Fruit fly (Drosophila melanogaster) whole organism, embryonic: ENCODE results near the gene LpR2.

Experiments
- Abd-B ChIP-seq: fragments of 200-800 bp; sonication (Bioruptor generic); optimal IDR thresholded peaks from 2 replicates; lab custom pipeline; 2018; ENCODE audit warnings: missing biosample characterization, mild to moderate bottlenecking, missing genetic modification characterization, moderate library complexity
- Atf-2 ChIP-seq: fragments of 200-800 bp; sonication (Bioruptor generic); optimal IDR thresholded peaks from 2 replicates; lab custom pipeline; 2016; ENCODE audit warnings: missing biosample characterization, missing genetic modification characterization
- BEAF-32 ChIP-seq: fragments of 200-800 bp; sonication (Bioruptor generic); optimal IDR thresholded peaks from 3 replicates; lab custom pipeline; 2017; ENCODE audit warnings: missing biosample characterization, missing genetic modification characterization, mild to moderate bottlenecking, moderate library complexity, missing genetic modification reagents
- CG10147 ChIP-seq: fragments of 200-800 bp; sonication (Bioruptor generic); optimal IDR thresholded peaks from 2 replicates; lab custom pipeline; 2019; ENCODE audit warnings: missing biosample characterization, mild to moderate bottlenecking, missing genetic modification characterization, moderate library complexity
- CG10366 ChIP-seq: fragments of 200-800 bp; sonication (Bioruptor generic); IDR thresholded peaks from 2 replicates; pipeline ENCODE4 v1.3.6; 2022; ENCODE audit warnings: missing biosample characterization, missing genetic modification characterization
- CG10979 ChIP-seq: fragments of 200-800 bp; sonication (Bioruptor generic); optimal IDR thresholded peaks from 2 replicates; lab custom pipeline; 2018; ENCODE audit warnings: missing biosample characterization, mild to moderate bottlenecking, missing genetic modification characterization, moderate library complexity
- CG12769 ChIP-seq: fragments of 200-800 bp; sonication (Bioruptor generic); optimal IDR thresholded peaks from 2 replicates; lab custom pipeline; 2019; ENCODE audit warnings: missing biosample characterization, mild to moderate bottlenecking, missing genetic modification characterization, moderate library complexity
- CG13123 ChIP-seq: fragments of 200-800 bp; sonication (Bioruptor generic); optimal IDR thresholded peaks from 2 replicates; lab custom pipeline; 2016; ENCODE audit warnings: missing biosample characterization, missing genetic modification characterization
- CG17568 ChIP-seq: fragments of 200-800 bp; sonication (Bioruptor generic); optimal IDR thresholded peaks from 2 replicates; lab custom pipeline; 2018; ENCODE audit warnings: missing biosample characterization, mild to moderate bottlenecking, missing genetic modification characterization, moderate library complexity
- CG2712 ChIP-seq: fragments of 200-800 bp; optimal IDR thresholded peaks from 3 replicates; lab custom pipeline; 2019; ENCODE audit warnings: missing biosample characterization, mild to moderate bottlenecking, missing genetic modification characterization, moderate library complexity
- CG3281 ChIP-seq: fragments of 200-800 bp; sonication (Bioruptor generic); optimal IDR thresholded peaks from 3 replicates; lab custom pipeline; 2017; ENCODE audit warnings: missing biosample characterization, mild to moderate bottlenecking, missing genetic modification characterization
- CG43689 ChIP-seq: fragments of 200-800 bp; sonication (Bioruptor generic); IDR thresholded peaks from 2 replicates; pipeline ENCODE4 v1.3.6; 2022; ENCODE audit warnings: missing biosample characterization, missing genetic modification characterization
- CG4404 ChIP-seq: fragments of 200-800 bp; sonication (Bioruptor generic); IDR thresholded peaks from 2 replicates; pipeline ENCODE4 v1.3.6; 2022; ENCODE audit warnings: missing biosample characterization, missing genetic modification characterization
- CG4707 ChIP-seq: fragments of 200-800 bp; sonication (Bioruptor generic); optimal IDR thresholded peaks from 2 replicates; lab custom pipeline; 2018; ENCODE audit warnings: missing biosample characterization, mild to moderate bottlenecking, missing genetic modification characterization, moderate library complexity
- CG7271 ChIP-seq: fragments of 200-800 bp; sonication (Bioruptor generic); optimal IDR thresholded peaks from 2 replicates; lab custom pipeline; 2018; ENCODE audit warnings: missing biosample characterization, mild to moderate bottlenecking, missing genetic modification characterization, moderate library complexity
- CG8290 ChIP-seq, 3 experiments: fragments of 200-800 bp; sonication (Bioruptor generic); optimal IDR thresholded peaks; 2 replicates each; lab custom pipeline; 2016 to 2019; ENCODE audit warnings: missing biosample characterization in 3 of 3, missing genetic modification characterization in 3 of 3, mild to moderate bottlenecking in 2 of 3, moderate library complexity in 1 of 3
- CoRest ChIP-seq: fragments of 200-800 bp; sonication (Bioruptor generic); optimal IDR thresholded peaks from 3 replicates; lab custom pipeline; 2018; ENCODE audit warnings: missing biosample characterization, mild to moderate bottlenecking, missing genetic modification characterization, moderate library complexity
- D19A ChIP-seq: fragments of 200-800 bp; optimal IDR thresholded peaks from 3 replicates; lab custom pipeline; 2019; ENCODE audit warnings: missing biosample characterization, mild to moderate bottlenecking, missing genetic modification characterization, moderate library complexity
- Doc2 ChIP-seq: fragments of 200-800 bp; sonication (Bioruptor generic); IDR thresholded peaks from 2 replicates; pipeline ENCODE4 v1.3.6; 2022; ENCODE audit warnings: missing biosample characterization, missing genetic modification characterization
- ERR ChIP-seq: fragments of 200-800 bp; sonication (Bioruptor generic); optimal IDR thresholded peaks from 2 replicates; lab custom pipeline; 2016; ENCODE audit warnings: missing biosample characterization, missing genetic modification characterization
- H2.0 ChIP-seq: fragments of 200-800 bp; sonication (Bioruptor generic); IDR thresholded peaks from 2 replicates; pipeline ENCODE4 v1.3.6; 2022; ENCODE audit warnings: missing biosample characterization, missing genetic modification characterization
- Hey ChIP-seq: fragments of 200-800 bp; sonication (Bioruptor generic); optimal IDR thresholded peaks from 3 replicates; lab custom pipeline; 2018; ENCODE audit warnings: missing biosample characterization, mild to moderate bottlenecking, missing genetic modification characterization
- Hmx ChIP-seq: fragments of 200-800 bp; sonication (Bioruptor generic); optimal IDR thresholded peaks from 2 replicates; lab custom pipeline; 2016; ENCODE audit warnings: missing biosample characterization, missing genetic modification characterization
- NFAT ChIP-seq: fragments of 200-800 bp; sonication (Bioruptor generic); IDR thresholded peaks from 2 replicates; pipeline ENCODE4 v1.3.6; 2022; ENCODE audit warnings: missing biosample characterization, missing genetic modification characterization
- Oaz ChIP-seq: fragments of 200-800 bp; sonication (Bioruptor generic); IDR thresholded peaks from 2 replicates; pipeline ENCODE4 v1.3.6; 2022; ENCODE audit warnings: missing biosample characterization, missing genetic modification characterization
- Oli ChIP-seq: fragments of 200-800 bp; sonication (Bioruptor generic); optimal IDR thresholded peaks from 2 replicates; lab custom pipeline; 2018; ENCODE audit warnings: missing biosample characterization, mild to moderate bottlenecking, missing genetic modification characterization, moderate library complexity
- Optix ChIP-seq: fragments of 200-800 bp; sonication (Bioruptor generic); IDR thresholded peaks from 3 replicates; pipeline ENCODE4 v1.3.6; 2022; ENCODE audit warnings: missing biosample characterization, missing genetic modification characterization
- cato ChIP-seq: fragments of 200-800 bp; sonication (Bioruptor generic); optimal IDR thresholded peaks from 2 replicates; lab custom pipeline; 2016; ENCODE audit warnings: missing biosample characterization, missing genetic modification characterization, borderline replicate concordance
- chinmo ChIP-seq: fragments of 200-800 bp; sonication (Bioruptor generic); IDR thresholded peaks from 4 replicates; pipeline ENCODE4 v1.3.6; 2022; ENCODE audit warnings: missing biosample characterization, missing genetic modification characterization; ENCODE audit not compliant: partially characterized antibody
- cwo ChIP-seq: fragments of 200-800 bp; sonication (Bioruptor generic); optimal IDR thresholded peaks from 3 replicates; lab custom pipeline; 2017; ENCODE audit warnings: missing biosample characterization, missing genetic modification characterization, mild to moderate bottlenecking, moderate library complexity, missing genetic modification reagents
- en ChIP-seq: fragments of 200-800 bp; sonication (Bioruptor generic); optimal IDR thresholded peaks from 2 replicates; lab custom pipeline; 2016; ENCODE audit warnings: missing biosample characterization, missing genetic modification characterization
- gfzf ChIP-seq: fragments of 200-800 bp; sonication (Bioruptor generic); optimal IDR thresholded peaks from 2 replicates; lab custom pipeline; 2016; ENCODE audit warnings: missing biosample characterization, mild to moderate bottlenecking, missing genetic modification characterization, moderate library complexity
- ham ChIP-seq: fragments of 200-800 bp; sonication (Bioruptor generic); IDR thresholded peaks from 2 replicates; pipeline ENCODE4 v1.3.6; 2022; ENCODE audit warnings: missing biosample characterization, missing genetic modification characterization
- hb ChIP-seq: fragments of 200-800 bp; sonication (Bioruptor generic); IDR thresholded peaks from 3 replicates; pipeline ENCODE4 v1.3.6; 2022; ENCODE audit warnings: missing biosample characterization, missing genetic modification characterization; ENCODE audit not compliant: partially characterized antibody
- inv ChIP-seq: fragments of 200-800 bp; sonication (Bioruptor generic); IDR thresholded peaks from 2 replicates; pipeline ENCODE4 v1.3.6; 2022; ENCODE audit warnings: missing biosample characterization, missing genetic modification characterization; ENCODE audit not compliant: partially characterized antibody
- jigr1 ChIP-seq: fragments of 200-800 bp; sonication (Bioruptor generic); IDR thresholded peaks from 3 replicates; pipeline ENCODE4 v1.3.6; 2022; ENCODE audit warnings: missing biosample characterization, missing genetic modification characterization
- pum ChIP-seq: fragments of 200-800 bp; sonication (Bioruptor generic); optimal IDR thresholded peaks from 2 replicates; lab custom pipeline; 2016; ENCODE audit warnings: missing biosample characterization, missing genetic modification characterization
- pzg ChIP-seq: fragments of 200-800 bp; sonication (Bioruptor generic); optimal IDR thresholded peaks from 3 replicates; lab custom pipeline; 2018; ENCODE audit warnings: missing biosample characterization, mild to moderate bottlenecking, missing genetic modification characterization, moderate library complexity
- ranshi ChIP-seq: fragments of 200-800 bp; sonication (Bioruptor generic); IDR thresholded peaks from 2 replicates; pipeline ENCODE4 v1.3.6; 2022; ENCODE audit warnings: missing biosample characterization, missing genetic modification characterization
- rib ChIP-seq: fragments of 200-800 bp; sonication (Bioruptor generic); IDR thresholded peaks from 2 replicates; pipeline ENCODE4 v1.3.6; 2022; ENCODE audit warnings: missing biosample characterization, missing genetic modification characterization
- run ChIP-seq: fragments of 200-800 bp; sonication (Bioruptor generic); optimal IDR thresholded peaks from 3 replicates; lab custom pipeline; 2018; ENCODE audit warnings: missing biosample characterization, mild to moderate bottlenecking, missing genetic modification characterization
- shn ChIP-seq: fragments of 200-800 bp; sonication (Bioruptor generic); optimal IDR thresholded peaks from 3 replicates; lab custom pipeline; 2016; ENCODE audit warnings: missing biosample characterization, missing genetic modification characterization
- sisA ChIP-seq: fragments of 200-800 bp; sonication (Bioruptor generic); IDR thresholded peaks from 2 replicates; pipeline ENCODE4 v1.3.6; 2022; ENCODE audit warnings: missing biosample characterization, missing genetic modification characterization
- sob ChIP-seq: fragments of 200-800 bp; sonication (Bioruptor generic); IDR thresholded peaks from 2 replicates; pipeline ENCODE4 v1.3.6; 2022; ENCODE audit warnings: missing biosample characterization, missing genetic modification characterization
- stwl ChIP-seq: fragments of 200-800 bp; sonication (Bioruptor generic); optimal IDR thresholded peaks from 3 replicates; lab custom pipeline; 2018; ENCODE audit warnings: missing biosample characterization, mild to moderate bottlenecking, missing genetic modification characterization, moderate library complexity
- tap ChIP-seq: fragments of 200-800 bp; optimal IDR thresholded peaks from 3 replicates; lab custom pipeline; 2019; ENCODE audit warnings: missing biosample characterization, mild to moderate bottlenecking, missing genetic modification characterization, moderate library complexity
- tna ChIP-seq: fragments of 200-800 bp; sonication (Bioruptor generic); IDR thresholded peaks from 2 replicates; pipeline ENCODE4 v1.3.6; 2022; ENCODE audit warnings: missing biosample characterization, missing genetic modification characterization; ENCODE audit not compliant: partially characterized antibody
- unc-4 ChIP-seq: fragments of 200-800 bp; sonication (Bioruptor generic); IDR thresholded peaks from 2 replicates; pipeline ENCODE4 v1.3.6; 2022; ENCODE audit warnings: missing biosample characterization, missing genetic modification characterization; ENCODE audit not compliant: partially characterized antibody
- zfh2 ChIP-seq: fragments of 200-800 bp; sonication (Bioruptor generic); optimal IDR thresholded peaks from 2 replicates; lab custom pipeline; 2016; ENCODE audit warnings: missing biosample characterization, missing genetic modification characterization

The LpR2 gene

dm6 chr3R:25652066-25652720, 88.1 kb downstream of the LpR2 start (continued):
- no peak for TF ChIP-seq BEAF-32
- no peak for TF ChIP-seq unc-4
- no peak for TF ChIP-seq CG4404 (GFP tag; lab: Robert Waterston, UW)
- no peak for TF ChIP-seq CG2712 (tag; lab: Kevin White, UChicago)
- TF ChIP-seq Doc2, result no peak
- no peak for TF ChIP-seq hb (GFP tag; lab: Robert Waterston, UW)
- no peak for TF ChIP-seq en (GFP tag; lab: Kevin White, UChicago)
- TF ChIP-seq sisA, result no peak
- TF ChIP-seq tap (tag; lab: Kevin White, UChicago), result no peak
- TF ChIP-seq gfzf (GFP tag; lab: Kevin White, UChicago), result peak; percentile 30
- TF ChIP-seq CG7271 (tag; lab: Kevin White, UChicago), result no peak
- TF ChIP-seq tna (GFP tag; lab: Robert Waterston, UW), result 0 out of 2 replicates have a peak, but pooled peaks have one; percentile 17
- TF ChIP-seq CG43689 (GFP tag; lab: Robert Waterston, UW), result no peak
- TF ChIP-seq CG10366 (GFP tag; lab: Robert Waterston, UW), result no peak
- TF ChIP-seq CG12769 (tag; lab: Kevin White, UChicago), result no peak
- TF ChIP-seq CG10979 (tag; lab: Kevin White, UChicago), result no peak
- no peak for TF ChIP-seq rib (GFP tag; lab: Robert Waterston, UW)
- TF ChIP-seq inv (GFP tag; lab: Robert Waterston, UW), result no peak
- peak; percentile 82; the same call in 3 of the 4 replicates for TF ChIP-seq chinmo (GFP tag; lab: Robert Waterston, UW)
- TF ChIP-seq Oaz (GFP tag; lab: Robert Waterston, UW), result no peak
- TF ChIP-seq ERR, result peak; percentile 25
- no peak for TF ChIP-seq shn (GFP tag; lab: Kevin White, UChicago)
- peak; percentile 29 for TF ChIP-seq pzg (GFP tag; lab: Kevin White, UChicago)
- no peak for TF ChIP-seq CG3281 (GFP tag; lab: Kevin White, UChicago)
- TF ChIP-seq D19A, result no peak
- no peak for TF ChIP-seq stwl (tag; lab: Kevin White, UChicago)
- no peak for TF ChIP-seq run
- TF ChIP-seq Optix, result no peak
- TF ChIP-seq CG17568 (GFP tag; lab: Kevin White, UChicago), result no peak
- no peak for TF ChIP-seq Atf-2 (GFP tag; lab: Kevin White, UChicago)
- no peak for TF ChIP-seq Hmx (GFP tag; lab: Kevin White, UChicago)
- no peak for TF ChIP-seq CG4707 (GFP tag; lab: Kevin White, UChicago)
- no peak for TF ChIP-seq CG13123 (GFP tag; lab: Kevin White, UChicago)
- TF ChIP-seq pum, result no peak
- no peak for TF ChIP-seq zfh2 (GFP tag; lab: Kevin White, UChicago)
- no peak for TF ChIP-seq cato
- 0 out of 2 replicates have a peak, but pooled peaks have one; percentile 23 for TF ChIP-seq sob (GFP tag; lab: Robert Waterston, UW)
- no peak for TF ChIP-seq CoRest
- peak; percentile 61 for TF ChIP-seq Abd-B (GFP tag; lab: Kevin White, UChicago)
- TF ChIP-seq CG8290 (GFP tag; optimal IDR thresholded peaks at IDR 0.05; lab: Kevin White, UChicago), result no peak
- peak in 1 of 2 experiments; percentile 60 for TF ChIP-seq CG8290 (tag; optimal IDR thresholded peaks at IDR 0.05; lab: Kevin White, UChicago)
- TF ChIP-seq H2.0, result no peak
- no peak for TF ChIP-seq cwo (GFP tag; lab: Kevin White, UChicago)
- TF ChIP-seq ham (GFP tag; lab: Robert Waterston, UW), result no peak
- no peak for TF ChIP-seq Oli (tag; lab: Kevin White, UChicago)
- no peak for TF ChIP-seq ranshi
- no peak for TF ChIP-seq jigr1 (GFP tag; lab: Robert Waterston, UW)
- 0 out of 2 replicates have a peak, but pooled peaks have one; percentile 5 for TF ChIP-seq NFAT (GFP tag; lab: Robert Waterston, UW)
- TF ChIP-seq CG10147, result peak; percentile 19
- no peak for TF ChIP-seq Hey
